Worm (Caenorhabditis elegans) whole organism, mixed stage, embryonic: ENCODE data around the gene C16C10.2.
A peak's percentile ranks its signal among the peaks of the same experiment; 100 is the strongest.

Source experiments
- M03D4.4 ChIP-seq: sonication (generic microtip); optimal IDR thresholded peaks from 2 replicates; lab custom pipeline; 2017; ENCODE audit warnings: mild to moderate bottlenecking, missing genetic modification characterization, missing compliant biosample characterization
- bed-3 ChIP-seq: fragments of 200-800 bp; sonication (Bioruptor generic); optimal IDR thresholded peaks from 3 replicates; lab custom pipeline; 2018; ENCODE audit warnings: mild to moderate bottlenecking, missing genetic modification characterization, moderate library complexity, missing compliant biosample characterization
- blmp-1 ChIP-seq: fragments of 150-350 bp; optimal IDR thresholded peaks from 2 replicates; lab custom pipeline; 2014; ENCODE audit warnings: missing biosample characterization, missing genetic modification characterization
- ceh-39 ChIP-seq: fragments of 150-350 bp; optimal IDR thresholded peaks from 2 replicates; lab custom pipeline; 2014; ENCODE audit warnings: missing biosample characterization, missing genetic modification characterization
- ceh-43 ChIP-seq: fragments of 200-800 bp; sonication (Bioruptor generic); optimal IDR thresholded peaks from 2 replicates; lab custom pipeline; 2018; ENCODE audit warnings: mild to moderate bottlenecking, missing genetic modification characterization, moderate library complexity, missing compliant biosample characterization
- ceh-83 ChIP-seq: fragments of 200-800 bp; sonication (Bioruptor generic); optimal IDR thresholded peaks from 2 replicates; lab custom pipeline; 2018; ENCODE audit warnings: mild to moderate bottlenecking, missing genetic modification characterization, missing compliant biosample characterization
- ces-1 ChIP-seq: fragments of 150-350 bp; optimal IDR thresholded peaks from 2 replicates; lab custom pipeline; 2014; ENCODE audit warnings: missing biosample characterization, missing genetic modification reagents, missing genetic modification characterization
- cnd-1 ChIP-seq: fragments of 200-800 bp; sonication (Bioruptor generic); optimal IDR thresholded peaks from 2 replicates; lab custom pipeline; 2018; ENCODE audit warnings: mild to moderate bottlenecking, missing genetic modification characterization, missing compliant biosample characterization
- drap-1 ChIP-seq: fragments of 200-800 bp; sonication (Bioruptor generic); optimal IDR thresholded peaks from 3 replicates; lab custom pipeline; 2018; ENCODE audit warnings: mild to moderate bottlenecking, missing genetic modification characterization, missing compliant biosample characterization
- elt-1 ChIP-seq: sonication (generic microtip); optimal IDR thresholded peaks from 2 replicates; lab custom pipeline; 2017; ENCODE audit warnings: missing genetic modification characterization, mild to moderate bottlenecking, missing compliant biosample characterization, antibody characterized with exemption, moderate library complexity, borderline replicate concordance; ENCODE audit not compliant: insufficient read depth
- elt-3 ChIP-seq: fragments of 150-350 bp; optimal IDR thresholded peaks from 2 replicates; lab custom pipeline; 2014; ENCODE audit warnings: missing biosample characterization, missing genetic modification characterization
- flh-1 ChIP-seq: fragments of 200-800 bp; sonication (Bioruptor generic); optimal IDR thresholded peaks from 2 replicates; lab custom pipeline; 2018; ENCODE audit warnings: mild to moderate bottlenecking, missing genetic modification characterization, moderate library complexity, missing compliant biosample characterization
- ham-2 ChIP-seq: fragments of 200-800 bp; sonication (Bioruptor generic); optimal IDR thresholded peaks from 2 replicates; lab custom pipeline; 2018; ENCODE audit warnings: mild to moderate bottlenecking, missing genetic modification characterization, missing compliant biosample characterization
- hlh-1 ChIP-seq: fragments of 150-350 bp; optimal IDR thresholded peaks from 2 replicates; lab custom pipeline; 2014; ENCODE audit warnings: missing biosample characterization, missing genetic modification reagents, missing genetic modification characterization
- lin-13 ChIP-seq: fragments of 150-350 bp; optimal IDR thresholded peaks from 2 replicates; lab custom pipeline; 2014; ENCODE audit warnings: missing biosample characterization, missing genetic modification characterization
- lin-32 ChIP-seq: fragments of 200-800 bp; sonication (Bioruptor generic); optimal IDR thresholded peaks from 2 replicates; lab custom pipeline; 2018; ENCODE audit warnings: mild to moderate bottlenecking, missing genetic modification characterization, missing compliant biosample characterization
- lsy-2 ChIP-seq: fragments of 150-350 bp; optimal IDR thresholded peaks from 2 replicates; lab custom pipeline; 2014; ENCODE audit warnings: missing biosample characterization, missing genetic modification characterization
- mab-5 ChIP-seq: fragments of 150-350 bp; optimal IDR thresholded peaks from 2 replicates; lab custom pipeline; 2014; ENCODE audit warnings: missing biosample characterization, missing genetic modification characterization
- mep-1 ChIP-seq: fragments of 150-350 bp; optimal IDR thresholded peaks from 2 replicates; lab custom pipeline; 2017; ENCODE audit warnings: missing biosample characterization, missing genetic modification reagents, missing genetic modification characterization, inconsistent platforms
- mls-2 ChIP-seq: sonication (generic microtip); optimal IDR thresholded peaks from 2 replicates; lab custom pipeline; 2016; ENCODE audit warnings: mild to moderate bottlenecking, missing genetic modification characterization, moderate library complexity, missing compliant biosample characterization
- nhr-12 ChIP-seq: fragments of 150-350 bp; optimal IDR thresholded peaks from 2 replicates; lab custom pipeline; 2014; ENCODE audit warnings: missing biosample characterization, missing genetic modification characterization
- nhr-2 ChIP-seq: fragments of 150-350 bp; optimal IDR thresholded peaks from 2 replicates; lab custom pipeline; 2014; ENCODE audit warnings: missing biosample characterization, missing genetic modification characterization
- nhr-237 ChIP-seq: fragments of 150-350 bp; optimal IDR thresholded peaks from 2 replicates; lab custom pipeline; 2014; ENCODE audit warnings: missing biosample characterization, missing genetic modification characterization
- nhr-28 ChIP-seq: fragments of 150-350 bp; optimal IDR thresholded peaks from 2 replicates; lab custom pipeline; 2014; ENCODE audit warnings: missing biosample characterization, missing genetic modification characterization
- nhr-76 ChIP-seq: sonication (generic microtip); optimal IDR thresholded peaks from 2 replicates; lab custom pipeline; 2017; ENCODE audit warnings: missing biosample characterization, missing genetic modification characterization
- pha-4 ChIP-seq: fragments of 150-350 bp; optimal IDR thresholded peaks from 2 replicates; lab custom pipeline; 2018; ENCODE audit warnings: missing biosample characterization, missing genetic modification reagents, missing genetic modification characterization
- sem-2 ChIP-seq: fragments of 200-800 bp; sonication (Bioruptor generic); optimal IDR thresholded peaks from 2 replicates; lab custom pipeline; 2018; ENCODE audit warnings: mild to moderate bottlenecking, missing genetic modification characterization, missing compliant biosample characterization
- snpc-4 ChIP-seq: fragments of 150-350 bp; optimal IDR thresholded peaks from 2 replicates; lab custom pipeline; 2014; ENCODE audit warnings: missing biosample characterization, missing genetic modification characterization
- sptf-1 ChIP-seq: sonication (generic microtip); optimal IDR thresholded peaks from 2 replicates; lab custom pipeline; 2017; ENCODE audit warnings: mild to moderate bottlenecking, missing genetic modification characterization, moderate library complexity, missing compliant biosample characterization
- tbx-8 ChIP-seq: fragments of 200-800 bp; sonication (Bioruptor generic); optimal IDR thresholded peaks from 2 replicates; lab custom pipeline; 2018; ENCODE audit warnings: mild to moderate bottlenecking, missing genetic modification characterization, moderate library complexity, missing compliant biosample characterization
- unc-120 ChIP-seq: sonication (generic microtip); optimal IDR thresholded peaks from 2 replicates; lab custom pipeline; 2017; ENCODE audit warnings: missing genetic modification characterization, missing compliant biosample characterization; ENCODE audit not compliant: poor library complexity, severe bottlenecking
- unc-39 ChIP-seq: fragments of 150-350 bp; optimal IDR thresholded peaks from 2 replicates; lab custom pipeline; 2014; ENCODE audit warnings: missing biosample characterization, missing genetic modification characterization
- unc-62 ChIP-seq: fragments of 150-350 bp; optimal IDR thresholded peaks from 2 replicates; lab custom pipeline; 2014; ENCODE audit warnings: missing biosample characterization, missing genetic modification reagents, missing genetic modification characterization
- zip-8 ChIP-seq: fragments of 150-350 bp; optimal IDR thresholded peaks from 2 replicates; lab custom pipeline; 2014; ENCODE audit warnings: missing biosample characterization, missing genetic modification characterization
- ztf-11 ChIP-seq: fragments of 150-350 bp; optimal IDR thresholded peaks from 2 replicates; lab custom pipeline; 2014; ENCODE audit warnings: missing biosample characterization, missing genetic modification characterization

The C16C10.2 gene

DNA sequence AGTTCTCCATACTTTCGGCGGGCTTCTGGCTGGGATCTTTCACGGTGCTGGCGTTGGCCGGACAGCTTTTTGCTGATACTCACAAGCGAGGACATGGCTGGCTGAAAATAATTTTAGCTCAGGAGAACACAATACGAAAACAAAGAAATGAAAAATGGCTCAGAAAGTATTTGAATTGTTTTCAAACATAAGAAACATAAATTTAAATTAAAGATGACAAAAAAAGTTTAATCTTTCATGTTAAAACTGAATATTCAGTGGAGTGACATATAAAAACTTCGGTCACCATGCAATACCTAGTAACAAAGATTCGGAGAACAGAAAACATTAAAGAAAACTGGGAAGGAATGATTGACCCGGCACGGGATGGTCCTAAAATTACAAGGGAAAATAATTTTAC lies at the start of gene C16C10.2:
C16C10.2 (minus strand) TSS at position 101 of the 400 bp plus-strand sequence.
- TF ChIP-seq drap-1 (GFP tag; lab: Kevin White, UChicago): no peak
- no peak for TF ChIP-seq nhr-2 (tag; lab: Kevin White, UChicago)
- TF ChIP-seq elt-3: no peak
- no peak for TF ChIP-seq nhr-12 (tag; lab: Kevin White, UChicago)
- TF ChIP-seq elt-1 (tag; lab: Kevin White, UChicago): no peak

DNA sequence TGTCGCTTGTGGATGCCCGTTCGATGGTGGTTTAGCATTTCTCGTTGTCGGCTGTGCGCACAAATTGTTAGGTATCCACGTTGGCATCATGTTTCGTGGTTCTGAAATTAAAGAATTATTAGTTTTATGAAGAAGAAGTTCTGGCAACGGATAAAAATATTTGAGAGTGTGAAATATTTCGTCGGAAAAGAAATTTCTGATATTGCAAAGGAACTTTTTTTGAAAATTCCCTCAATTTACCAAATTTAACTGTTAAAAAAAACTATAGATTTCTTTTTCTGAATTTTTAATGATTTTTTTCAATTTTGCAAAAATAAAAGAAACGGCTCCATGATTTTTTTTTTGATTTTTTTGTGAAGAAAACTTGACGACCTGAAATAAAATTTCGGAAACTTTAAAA lies 49.5 kb upstream of the C16C10.2 start, which contains the start of gene mpk-1:
mpk-1 (minus strand) TSS at position 101 of the 400 bp plus-strand sequence.
- TF ChIP-seq bed-3 (GFP tag; lab: Kevin White, UChicago) (no peak), unc-62 (GFP tag; lab: Kevin White, UChicago) (no peak), cnd-1 (tag; lab: Kevin White, UChicago) (no peak), mep-1 (tag; lab: Kevin White, UChicago) (no peak)
- TF ChIP-seq, all 35 proteins: peak for 0

DNA sequence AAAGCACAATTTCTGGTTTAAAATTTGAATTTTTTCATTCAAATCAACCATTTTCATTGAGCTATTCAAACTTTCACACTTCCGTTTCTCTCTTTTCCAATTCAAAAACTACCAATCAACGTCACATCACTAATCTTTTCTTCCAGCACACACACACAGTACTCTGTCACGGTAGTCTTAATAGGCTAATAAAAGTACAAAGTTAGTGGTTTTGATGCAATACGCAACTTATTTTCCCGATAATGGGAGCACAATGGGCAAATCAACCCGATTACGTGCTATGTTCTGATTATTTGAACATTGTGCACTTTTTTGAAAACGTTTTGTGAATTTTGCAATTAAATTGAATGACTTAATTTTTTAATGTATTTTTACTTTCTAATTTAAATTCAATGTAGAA lies 48.9 kb upstream of the C16C10.2 start:
- TF ChIP-seq flh-1 (GFP tag; lab: Kevin White, UChicago): no peak
- TF ChIP-seq elt-3: no peak
- TF ChIP-seq sem-2 (GFP tag; lab: Kevin White, UChicago): no peak
- TF ChIP-seq pha-4 (tag; lab: Kevin White, UChicago): no peak
- TF ChIP-seq hlh-1: no peak
- no peak for TF ChIP-seq lin-13 (tag; lab: Kevin White, UChicago)
- TF ChIP-seq ceh-43 (GFP tag; lab: Kevin White, UChicago): no peak
- TF ChIP-seq tbx-8 (GFP tag; lab: Kevin White, UChicago): no peak
- TF ChIP-seq nhr-2 (tag; lab: Kevin White, UChicago): no peak
- no peak for TF ChIP-seq ces-1 (GFP tag; lab: Kevin White, UChicago)
- TF ChIP-seq zip-8: no peak
- no peak for TF ChIP-seq drap-1 (GFP tag; lab: Kevin White, UChicago)

DNA sequence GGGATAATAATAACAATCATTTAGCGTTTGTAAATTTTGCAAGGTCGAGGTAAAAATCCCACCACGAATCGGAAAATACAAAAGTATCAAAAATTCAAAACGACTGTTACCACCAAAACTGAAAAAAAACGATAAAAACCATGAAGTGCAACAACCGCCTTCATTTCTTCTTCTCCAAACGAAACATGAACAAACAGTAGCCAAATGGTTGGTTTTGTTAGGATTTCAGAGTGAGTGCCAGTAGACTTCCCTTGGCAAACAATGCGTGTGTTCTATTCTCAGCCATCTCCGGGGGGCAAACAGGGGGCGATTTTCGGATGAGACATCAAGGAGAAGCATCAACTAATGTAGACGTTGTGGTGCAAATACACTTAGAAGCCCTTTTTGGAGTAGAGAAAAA lies 46.3 kb upstream of the C16C10.2 start:
- TF ChIP-seq cnd-1 (tag; lab: Kevin White, UChicago) (no peak), ces-1 (GFP tag; lab: Kevin White, UChicago) (no peak), zip-8 (no peak), nhr-76 (tag; lab: Kevin White, UChicago) (no peak), snpc-4 (tag; lab: Kevin White, UChicago) (no peak), ceh-39 (tag; lab: Kevin White, UChicago) (no peak), lin-13 (tag; lab: Kevin White, UChicago) (no peak), lin-32 (GFP tag; lab: Kevin White, UChicago) (no peak), elt-1 (tag; lab: Kevin White, UChicago) (no peak), unc-39 (no peak), hlh-1 (no peak), tbx-8 (GFP tag; lab: Kevin White, UChicago) (no peak)

DNA sequence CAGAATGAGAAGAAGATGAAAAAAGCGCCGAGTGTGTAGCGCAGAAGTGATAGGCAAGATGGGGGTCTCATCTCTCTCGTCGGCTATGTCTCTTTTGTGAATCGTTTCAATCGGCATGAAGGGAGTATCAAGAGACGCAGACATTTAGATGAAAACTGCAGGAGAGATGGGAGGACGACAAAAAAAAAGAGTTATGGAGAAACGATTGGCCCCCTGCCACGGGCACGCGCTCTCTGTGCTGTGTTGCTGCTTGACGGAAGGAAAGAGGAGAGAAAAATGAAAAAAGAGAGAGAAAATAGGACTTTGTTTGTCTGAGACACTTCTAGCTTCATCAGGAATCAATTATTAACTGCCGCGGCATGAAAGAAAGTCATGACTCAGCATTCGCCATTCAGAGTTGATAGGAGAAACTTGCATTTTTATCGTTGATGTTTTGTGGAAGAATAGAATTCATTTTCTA lies 45.2 kb upstream of the C16C10.2 start:
- TF ChIP-seq tbx-8 (GFP tag; lab: Kevin White, UChicago) (peak; percentile 24), elt-1 (tag; lab: Kevin White, UChicago) (no peak), bed-3 (GFP tag; lab: Kevin White, UChicago) (no peak), nhr-76 (tag; lab: Kevin White, UChicago) (no peak), sptf-1 (tag; lab: Kevin White, UChicago) (peak; percentile 41), nhr-2 (tag; lab: Kevin White, UChicago) (no peak), flh-1 (GFP tag; lab: Kevin White, UChicago) (no peak), hlh-1 (peak; percentile 68), lsy-2 (tag; lab: Kevin White, UChicago) (peak; percentile 42), lin-13 (tag; lab: Kevin White, UChicago) (no peak), cnd-1 (tag; lab: Kevin White, UChicago) (no peak), nhr-12 (tag; lab: Kevin White, UChicago) (no peak), unc-62 (GFP tag; lab: Kevin White, UChicago) (peak; percentile 92), zip-8 (no peak), ceh-39 (tag; lab: Kevin White, UChicago) (no peak), unc-120 (tag; lab: Kevin White, UChicago) (peak; percentile 94), drap-1 (GFP tag; lab: Kevin White, UChicago) (peak; percentile 26), ceh-43 (GFP tag; lab: Kevin White, UChicago) (no peak), elt-3 (no peak), mep-1 (tag; lab: Kevin White, UChicago) (peak; percentile 87), nhr-28 (no peak), lin-32 (GFP tag; lab: Kevin White, UChicago) (no peak), ces-1 (GFP tag; lab: Kevin White, UChicago) (peak; percentile 83), ham-2 (GFP tag; lab: Kevin White, UChicago) (peak; percentile 71), ztf-11 (no peak), snpc-4 (tag; lab: Kevin White, UChicago) (no peak), blmp-1 (no peak), mls-2 (tag; lab: Kevin White, UChicago) (peak; percentile 61), nhr-237 (peak; percentile 67), pha-4 (tag; lab: Kevin White, UChicago) (peak; percentile 9), unc-39 (no peak), mab-5 (tag; lab: Kevin White, UChicago) (no peak), M03D4.4 (tag; lab: Kevin White, UChicago) (peak; percentile 19), sem-2 (GFP tag; lab: Kevin White, UChicago) (no peak), ceh-83 (GFP tag; lab: Kevin White, UChicago) (no peak)
